Fruit fly (Drosophila melanogaster) whole organism, embryonic: Measurements from ENCODE around the gene Hph.
A peak's percentile ranks its signal among the peaks of the same experiment; 100 is the strongest.

Source experiments
- Abd-B ChIP-seq: fragments of 200-800 bp; sonication (Bioruptor generic); optimal IDR thresholded peaks from 2 replicates; lab custom pipeline; 2018; ENCODE audit warnings: missing biosample characterization, mild to moderate bottlenecking, missing genetic modification characterization, moderate library complexity
- Bteb2 ChIP-seq: fragments of 200-800 bp; sonication (Bioruptor generic); optimal IDR thresholded peaks from 2 replicates; lab custom pipeline; 2016; ENCODE audit warnings: missing biosample characterization, missing genetic modification characterization
- CG10209 ChIP-seq: fragments of 200-800 bp; sonication (Bioruptor generic); optimal IDR thresholded peaks from 3 replicates; lab custom pipeline; 2017; ENCODE audit warnings: missing biosample characterization, mild to moderate bottlenecking, missing genetic modification characterization, missing genetic modification reagents
- CG1024 ChIP-seq: fragments of 200-800 bp; sonication (Bioruptor generic); IDR thresholded peaks from 2 replicates; pipeline ENCODE4 v1.3.6; 2022; ENCODE audit warnings: missing biosample characterization, missing genetic modification characterization
- CG10274 ChIP-seq: fragments of 200-800 bp; sonication (Bioruptor generic); optimal IDR thresholded peaks from 3 replicates; lab custom pipeline; 2017; ENCODE audit warnings: missing biosample characterization, mild to moderate bottlenecking, missing genetic modification characterization
- CG10543 ChIP-seq: fragments of 200-800 bp; sonication (Bioruptor generic); optimal IDR thresholded peaks from 3 replicates; lab custom pipeline; 2017; ENCODE audit warnings: missing biosample characterization, mild to moderate bottlenecking, missing genetic modification characterization, moderate library complexity
- CG10654 ChIP-seq: fragments of 200-800 bp; sonication (Bioruptor generic); optimal IDR thresholded peaks from 2 replicates; lab custom pipeline; 2016; ENCODE audit warnings: missing biosample characterization, missing genetic modification characterization
- CG14050 ChIP-seq: fragments of 200-800 bp; sonication (Bioruptor generic); IDR thresholded peaks from 3 replicates; pipeline ENCODE4 v1.3.6; 2022; ENCODE audit warnings: missing biosample characterization, missing genetic modification characterization
- CG14965 ChIP-seq: fragments of 200-800 bp; sonication (Bioruptor generic); optimal IDR thresholded peaks from 2 replicates; lab custom pipeline; 2016; ENCODE audit warnings: missing biosample characterization, missing genetic modification characterization, borderline replicate concordance
- CG1603 ChIP-seq: fragments of 200-800 bp; sonication (Bioruptor generic); optimal IDR thresholded peaks from 2 replicates; lab custom pipeline; 2019; ENCODE audit warnings: missing biosample characterization, mild to moderate bottlenecking, missing genetic modification characterization, moderate library complexity
- CG16813 ChIP-seq: fragments of 200-800 bp; sonication (Bioruptor generic); IDR thresholded peaks from 3 replicates; pipeline ENCODE4 v1.3.6; 2022; ENCODE audit warnings: missing biosample characterization, missing genetic modification characterization; ENCODE audit not compliant: partially characterized antibody
- CG17328 ChIP-seq: fragments of 200-800 bp; sonication (Bioruptor generic); IDR thresholded peaks from 2 replicates; pipeline ENCODE4 v1.3.6; 2022; ENCODE audit warnings: missing biosample characterization, missing genetic modification characterization
- CG17361 ChIP-seq: fragments of 200-800 bp; sonication (Bioruptor generic); IDR thresholded peaks from 3 replicates; pipeline ENCODE4 v1.3.6; 2022; ENCODE audit warnings: missing biosample characterization, missing genetic modification characterization
- CG17829 ChIP-seq: fragments of 200-800 bp; optimal IDR thresholded peaks from 2 replicates; lab custom pipeline; 2019; ENCODE audit warnings: missing biosample characterization, mild to moderate bottlenecking, missing genetic modification characterization, moderate library complexity
- CG18619 ChIP-seq: fragments of 200-800 bp; sonication (Bioruptor generic); optimal IDR thresholded peaks from 3 replicates; lab custom pipeline; 2017; ENCODE audit warnings: missing biosample characterization, mild to moderate bottlenecking, missing genetic modification characterization
- CG4404 ChIP-seq: fragments of 200-800 bp; sonication (Bioruptor generic); IDR thresholded peaks from 2 replicates; pipeline ENCODE4 v1.3.6; 2022; ENCODE audit warnings: missing biosample characterization, missing genetic modification characterization
- CG5245 ChIP-seq: fragments of 200-800 bp; sonication (Bioruptor generic); optimal IDR thresholded peaks from 3 replicates; lab custom pipeline; 2016; ENCODE audit warnings: missing biosample characterization, missing genetic modification characterization
- CG7372 ChIP-seq: fragments of 200-800 bp; sonication (Bioruptor generic); IDR thresholded peaks from 2 replicates; pipeline ENCODE4 v1.3.6; 2022; ENCODE audit warnings: missing biosample characterization, missing genetic modification characterization
- CG7987 ChIP-seq: fragments of 200-800 bp; sonication (Bioruptor generic); optimal IDR thresholded peaks from 2 replicates; lab custom pipeline; 2018; ENCODE audit warnings: missing biosample characterization, mild to moderate bottlenecking, missing genetic modification characterization, moderate library complexity
- CG8290 ChIP-seq, 3 experiments: fragments of 200-800 bp; sonication (Bioruptor generic); optimal IDR thresholded peaks; 2 replicates each; lab custom pipeline; 2016 to 2019; ENCODE audit warnings: missing biosample characterization in 3 of 3, missing genetic modification characterization in 3 of 3, mild to moderate bottlenecking in 2 of 3, moderate library complexity in 1 of 3
- CG8924 ChIP-seq: fragments of 200-800 bp; optimal IDR thresholded peaks from 3 replicates; lab custom pipeline; 2019; ENCODE audit warnings: missing biosample characterization, mild to moderate bottlenecking, missing genetic modification characterization, moderate library complexity
- CG8944 ChIP-seq: fragments of 200-800 bp; sonication (Bioruptor generic); optimal IDR thresholded peaks from 3 replicates; lab custom pipeline; 2016; ENCODE audit warnings: missing biosample characterization, missing genetic modification characterization
- CTCF ChIP-seq: fragments of 200-800 bp; sonication (Bioruptor generic); optimal IDR thresholded peaks from 2 replicates; lab custom pipeline; 2017; ENCODE audit warnings: missing biosample characterization, mild to moderate bottlenecking, missing genetic modification characterization, moderate library complexity
- Deaf1 ChIP-seq: fragments of 200-800 bp; optimal IDR thresholded peaks from 3 replicates; lab custom pipeline; 2019; ENCODE audit warnings: missing biosample characterization, mild to moderate bottlenecking, missing genetic modification characterization, moderate library complexity
- Fer2 ChIP-seq: fragments of 200-800 bp; sonication (Bioruptor generic); optimal IDR thresholded peaks from 2 replicates; lab custom pipeline; 2018; ENCODE audit warnings: missing biosample characterization, mild to moderate bottlenecking, missing genetic modification characterization, moderate library complexity
- HmgD ChIP-seq: fragments of 200-800 bp; sonication (Bioruptor generic); optimal IDR thresholded peaks from 3 replicates; lab custom pipeline; 2016; ENCODE audit warnings: missing biosample characterization, missing genetic modification characterization
- Hr39 ChIP-seq: fragments of >200 bp; optimal IDR thresholded peaks from 2 replicates; lab custom pipeline; 2017
- Myb ChIP-seq: fragments of 200-800 bp; sonication (Bioruptor generic); optimal IDR thresholded peaks from 2 replicates; lab custom pipeline; 2016; ENCODE audit warnings: missing biosample characterization, missing genetic modification characterization
- Nf-YB ChIP-seq: fragments of 200-800 bp; sonication (Bioruptor generic); optimal IDR thresholded peaks from 3 replicates; lab custom pipeline; 2019; ENCODE audit warnings: missing biosample characterization, mild to moderate bottlenecking, missing genetic modification characterization, moderate library complexity
- NfI ChIP-seq: fragments of 200-800 bp; sonication (Bioruptor generic); optimal IDR thresholded peaks from 3 replicates; lab custom pipeline; 2018; ENCODE audit warnings: missing biosample characterization, mild to moderate bottlenecking, missing genetic modification characterization, moderate library complexity
- Side ChIP-seq: fragments of 200-800 bp; sonication (Bioruptor generic); optimal IDR thresholded peaks from 2 replicates; lab custom pipeline; 2016; ENCODE audit warnings: missing biosample characterization, missing genetic modification characterization
- Sin3A ChIP-seq: fragments of >200 bp; optimal IDR thresholded peaks from 2 replicates; lab custom pipeline; 2018
- Ssrp ChIP-seq: fragments of 200-800 bp; sonication (Bioruptor generic); optimal IDR thresholded peaks from 2 replicates; lab custom pipeline; 2018; ENCODE audit warnings: missing biosample characterization, mild to moderate bottlenecking, missing genetic modification characterization, moderate library complexity
- ab ChIP-seq: fragments of 200-800 bp; sonication (Bioruptor generic); optimal IDR thresholded peaks from 2 replicates; lab custom pipeline; 2016; ENCODE audit warnings: missing biosample characterization, missing genetic modification characterization
- ara ChIP-seq: fragments of 200-800 bp; sonication (Bioruptor generic); IDR thresholded peaks from 2 replicates; pipeline ENCODE4 v1.3.6; 2022; ENCODE audit warnings: missing biosample characterization, missing genetic modification characterization
- chn ChIP-seq: fragments of 200-800 bp; sonication (Bioruptor generic); optimal IDR thresholded peaks from 2 replicates; lab custom pipeline; 2016; ENCODE audit warnings: missing biosample characterization, missing genetic modification characterization
- corto ChIP-seq: fragments of 200-800 bp; sonication (Bioruptor generic); optimal IDR thresholded peaks from 2 replicates; lab custom pipeline; 2016; ENCODE audit warnings: missing biosample characterization, mild to moderate bottlenecking, missing genetic modification characterization, moderate library complexity
- da ChIP-seq: fragments of 200-800 bp; sonication (Bioruptor generic); optimal IDR thresholded peaks from 2 replicates; lab custom pipeline; 2016; ENCODE audit warnings: missing biosample characterization, missing genetic modification characterization
- eve ChIP-seq, 2 experiments: fragments of >200 bp; optimal IDR thresholded peaks; 2 replicates each; lab custom pipeline; 2017; ENCODE audit warnings: missing biosample characterization in 2 of 2, missing genetic modification characterization in 2 of 2
- gcm ChIP-seq: fragments of 200-800 bp; sonication (Bioruptor generic); optimal IDR thresholded peaks from 2 replicates; lab custom pipeline; 2019; ENCODE audit warnings: missing biosample characterization, mild to moderate bottlenecking, missing genetic modification characterization, moderate library complexity
- gfzf ChIP-seq: fragments of 200-800 bp; sonication (Bioruptor generic); optimal IDR thresholded peaks from 2 replicates; lab custom pipeline; 2016; ENCODE audit warnings: missing biosample characterization, mild to moderate bottlenecking, missing genetic modification characterization, moderate library complexity
- h ChIP-seq: fragments of >200 bp; optimal IDR thresholded peaks from 2 replicates; lab custom pipeline; 2017
- insv ChIP-seq, 2 experiments: fragments of 200-800 bp; sonication (Bioruptor generic); optimal IDR thresholded peaks; 3 replicates each; lab custom pipeline; 2016 to 2018; ENCODE audit warnings: missing biosample characterization in 2 of 2, missing genetic modification characterization in 2 of 2
- kay ChIP-seq: fragments of 200-800 bp; sonication (Bioruptor generic); optimal IDR thresholded peaks from 2 replicates; lab custom pipeline; 2016; ENCODE audit warnings: missing biosample characterization, missing genetic modification characterization
- knrl ChIP-seq: fragments of 200-800 bp; sonication (Bioruptor generic); IDR thresholded peaks from 3 replicates; pipeline ENCODE4 v1.3.6; 2022; ENCODE audit warnings: missing biosample characterization, missing genetic modification characterization; ENCODE audit not compliant: partially characterized antibody
- luna ChIP-seq: fragments of 200-800 bp; sonication (Bioruptor generic); optimal IDR thresholded peaks from 2 replicates; lab custom pipeline; 2016; ENCODE audit warnings: missing biosample characterization, missing genetic modification characterization
- odd ChIP-seq: fragments of 200-800 bp; sonication (Bioruptor generic); optimal IDR thresholded peaks from 2 replicates; lab custom pipeline; 2017; ENCODE audit warnings: missing biosample characterization, mild to moderate bottlenecking, missing genetic modification characterization
- pzg ChIP-seq: fragments of 200-800 bp; sonication (Bioruptor generic); optimal IDR thresholded peaks from 3 replicates; lab custom pipeline; 2018; ENCODE audit warnings: missing biosample characterization, mild to moderate bottlenecking, missing genetic modification characterization, moderate library complexity
- sens ChIP-seq: fragments of 200-800 bp; sonication (Bioruptor generic); peaks from one replicate; lab custom pipeline; 2016; ENCODE audit warnings: missing biosample characterization, missing genetic modification characterization
- sob ChIP-seq: fragments of 200-800 bp; sonication (Bioruptor generic); IDR thresholded peaks from 2 replicates; pipeline ENCODE4 v1.3.6; 2022; ENCODE audit warnings: missing biosample characterization, missing genetic modification characterization
- stc ChIP-seq: fragments of 200-800 bp; sonication (Bioruptor generic); IDR thresholded peaks from 2 replicates; pipeline ENCODE4 v1.3.6; 2022; ENCODE audit warnings: missing biosample characterization, missing genetic modification characterization
- trh ChIP-seq: fragments of 200-800 bp; sonication (Bioruptor generic); optimal IDR thresholded peaks from 2 replicates; lab custom pipeline; 2016; ENCODE audit warnings: missing biosample characterization, missing genetic modification characterization
- zen ChIP-seq: fragments of 200-800 bp; sonication (Bioruptor generic); optimal IDR thresholded peaks from 3 replicates; lab custom pipeline; 2018; ENCODE audit warnings: missing biosample characterization, mild to moderate bottlenecking, missing genetic modification characterization, moderate library complexity

Hph gene

dm6 chr3R:5217278-5217714 is 39.5 kb upstream of the Hph start, which contains the start of gene cno (continued):
- TF ChIP-seq CG8944 (GFP tag; lab: Kevin White, UChicago) (no peak), CG10209 (GFP tag; lab: Kevin White, UChicago) (no peak), Nf-YB (GFP tag; lab: Kevin White, UChicago) (no peak), CG5245 (GFP tag; lab: Kevin White, UChicago) (no peak), CTCF (GFP tag; lab: Kevin White, UChicago) (peak; percentile 41), CG18619 (GFP tag; lab: Kevin White, UChicago) (peak; percentile 1), CG17328 (GFP tag; lab: Robert Waterston, UW) (0 out of 2 replicates have a peak, but pooled peaks have one; percentile 26), Fer2 (no peak), CG1024 (GFP tag; lab: Robert Waterston, UW) (no peak), CG10654 (no peak), CG14050 (GFP tag; lab: Robert Waterston, UW) (no peak), h (lab: Kevin White, UChicago) (no peak), Abd-B (GFP tag; lab: Kevin White, UChicago) (no peak), ab (GFP tag; lab: Kevin White, UChicago) (no peak), CG17361 (GFP tag; lab: Robert Waterston, UW) (0 out of 3 replicates have a peak, but pooled peaks have one; percentile 17), ara (GFP tag; lab: Robert Waterston, UW) (no peak), Deaf1 (tag; lab: Kevin White, UChicago) (no peak), odd (GFP tag; lab: Kevin White, UChicago) (no peak), eve (GFP tag; optimal IDR thresholded peaks at IDR 0.05; lab: Kevin White, UChicago) (no peak), NfI (GFP tag; lab: Kevin White, UChicago) (no peak), Ssrp (tag; lab: Kevin White, UChicago) (no peak), Hr39 (lab: Kevin White, UChicago) (no peak), CG8290 (GFP tag; optimal IDR thresholded peaks at IDR 0.05; lab: Kevin White, UChicago) (peak; percentile 33), CG8290 (tag; optimal IDR thresholded peaks at IDR 0.05; lab: Kevin White, UChicago) (peak in 1 of 2 experiments; percentile 70), chn (no peak), pzg (GFP tag; lab: Kevin White, UChicago) (peak; percentile 95), CG17829 (tag; lab: Kevin White, UChicago) (peak; percentile 61), CG7987 (GFP tag; lab: Kevin White, UChicago) (no peak), Bteb2 (no peak), corto (GFP tag; lab: Kevin White, UChicago) (no peak), stc (GFP tag; lab: Robert Waterston, UW) (peak; percentile 11; the same call in 1 of the 2 replicates), sens (GFP tag; lab: Kevin White, UChicago) (peak; percentile 87)
- TF ChIP-seq, all 482 proteins: peak for 128

dm6 chr3R:5219466-5219865 is 37.4 kb upstream of the Hph start, which contains the start of the genes Prosbeta2R2 and CG1116:
Gene Prosbeta2R2 (minus strand): TSS chr3R:5219528.
Gene CG1116 (plus strand): TSS chr3R:5219657.
- no peak for TF ChIP-seq kay
- no peak for TF ChIP-seq CG10274 (GFP tag; lab: Kevin White, UChicago)
- peak; percentile 55; the same call in 2 of the 3 replicates for TF ChIP-seq CG16813 (GFP tag; lab: Robert Waterston, UW)
- no peak for TF ChIP-seq luna (GFP tag; lab: Kevin White, UChicago)
- no peak for TF ChIP-seq CG14965 (GFP tag; lab: Kevin White, UChicago)
- TF ChIP-seq sob (GFP tag; lab: Robert Waterston, UW) = no peak
- TF ChIP-seq gfzf (GFP tag; lab: Kevin White, UChicago) = peak; percentile 60
- no peak for TF ChIP-seq CG4404 (GFP tag; lab: Robert Waterston, UW)
- TF ChIP-seq CG10543 = no peak
- TF ChIP-seq Myb (GFP tag; lab: Kevin White, UChicago) = peak; percentile 73
- no peak for TF ChIP-seq knrl (GFP tag; lab: Robert Waterston, UW)
- peak; percentile 42 for TF ChIP-seq Sin3A (lab: Kevin White, UChicago)
- TF ChIP-seq CG7372 (GFP tag; lab: Robert Waterston, UW) = no peak
- peak; percentile 28 for TF ChIP-seq CG1603 (tag; lab: Kevin White, UChicago)
- TF ChIP-seq insv (GFP tag; optimal IDR thresholded peaks at IDR 0.05; lab: Kevin White, UChicago) = no peak
- TF ChIP-seq zen = no peak
- no peak for TF ChIP-seq HmgD (GFP tag; lab: Kevin White, UChicago)
- no peak for TF ChIP-seq da (GFP tag; lab: Kevin White, UChicago)
- TF ChIP-seq CG8944 (GFP tag; lab: Kevin White, UChicago) = no peak
- no peak for TF ChIP-seq gcm
- TF ChIP-seq Side (GFP tag; lab: Kevin White, UChicago) = no peak
- TF ChIP-seq CG8924 (tag; lab: Kevin White, UChicago) = no peak
- no peak for TF ChIP-seq trh (GFP tag; lab: Kevin White, UChicago)
